Worm (Caenorhabditis elegans): ENCODE measurements around the gene Y41C4A.9.

DNA sequence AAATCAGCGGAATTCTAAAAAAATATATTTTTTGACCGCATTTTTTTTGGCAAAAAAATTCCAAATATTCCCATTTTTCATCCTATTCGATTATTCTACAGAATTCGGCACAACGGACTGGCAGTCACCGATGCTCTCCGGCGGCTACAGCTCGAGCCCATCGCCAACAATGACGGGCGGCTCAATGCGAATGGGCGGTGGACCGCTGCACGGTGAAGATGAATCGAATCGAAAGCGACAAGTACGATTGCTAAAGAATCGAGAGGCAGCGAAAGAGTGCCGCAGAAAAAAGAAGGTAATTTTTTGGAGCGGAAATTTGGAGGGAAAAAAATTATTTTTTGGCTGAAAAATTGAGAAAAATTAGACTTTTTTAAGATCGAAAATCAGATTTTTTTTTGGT, 26.1 kb downstream of the Y41C4A.9 start:
- no peak for TF ChIP-seq lin-15B (tag; optimal IDR thresholded peaks at IDR 0.05)
- TF ChIP-seq nhr-47 (tag; optimal IDR thresholded peaks at IDR 0.05), result no peak
- TF ChIP-seq nhr-90 (tag; optimal IDR thresholded peaks at IDR 0.05; ENCODE audit: poor library complexity), result no peak
- TF ChIP-seq nhr-11 (tag; optimal IDR thresholded peaks at IDR 0.05), result no peak
- TF ChIP-seq nhr-12 (tag; optimal IDR thresholded peaks at IDR 0.05), result no peak
- no peak for TF ChIP-seq nhr-77 (tag; optimal IDR thresholded peaks at IDR 0.05)
- no peak for TF ChIP-seq fkh-10 (GFP tag; optimal IDR thresholded peaks at IDR 0.05)
- TF ChIP-seq nhr-237 (tag; optimal IDR thresholded peaks at IDR 0.05), result no peak
- no peak for TF ChIP-seq ama-1 (optimal IDR thresholded peaks at IDR 0.05)
- no peak for TF ChIP-seq zag-1 (tag; optimal IDR thresholded peaks at IDR 0.05)
- no peak for TF ChIP-seq lin-39 (tag; optimal IDR thresholded peaks at IDR 0.05)
- TF ChIP-seq ztf-11 (tag; optimal IDR thresholded peaks at IDR 0.05), result no peak
- TF ChIP-seq unc-130 (tag; optimal IDR thresholded peaks at IDR 0.05), result no peak
